Fruit fly (Drosophila melanogaster) whole organism, embryonic: ENCODE data around the gene Srp14.

Source experiments
- Aef1 ChIP-seq: fragments of 200-800 bp; sonication (Bioruptor generic); IDR thresholded peaks from 3 replicates; pipeline ENCODE4 v1.3.6; 2022; ENCODE audit warnings: missing biosample characterization, missing genetic modification characterization
- CG11247 ChIP-seq: fragments of 200-800 bp; sonication (Bioruptor generic); IDR thresholded peaks from 2 replicates; pipeline ENCODE4 v1.3.6; 2022; ENCODE audit warnings: missing biosample characterization, missing genetic modification characterization
- CG11560 ChIP-seq: fragments of 200-800 bp; sonication (Bioruptor generic); IDR thresholded peaks from 3 replicates; pipeline ENCODE4 v1.3.6; 2022; ENCODE audit warnings: missing biosample characterization, missing genetic modification characterization
- CG11723 ChIP-seq: fragments of 200-800 bp; sonication (Bioruptor generic); optimal IDR thresholded peaks from 2 replicates; lab custom pipeline; 2017; ENCODE audit warnings: missing biosample characterization, mild to moderate bottlenecking, missing genetic modification characterization
- CG12769 ChIP-seq: fragments of 200-800 bp; sonication (Bioruptor generic); optimal IDR thresholded peaks from 2 replicates; lab custom pipeline; 2019; ENCODE audit warnings: missing biosample characterization, mild to moderate bottlenecking, missing genetic modification characterization, moderate library complexity
- CG14965 ChIP-seq: fragments of 200-800 bp; sonication (Bioruptor generic); optimal IDR thresholded peaks from 2 replicates; lab custom pipeline; 2016; ENCODE audit warnings: missing biosample characterization, missing genetic modification characterization, borderline replicate concordance
- CG16863 ChIP-seq: fragments of 200-800 bp; sonication (Bioruptor generic); optimal IDR thresholded peaks from 3 replicates; lab custom pipeline; 2016; ENCODE audit warnings: missing biosample characterization, missing genetic modification characterization
- CG17328 ChIP-seq: fragments of 200-800 bp; sonication (Bioruptor generic); IDR thresholded peaks from 2 replicates; pipeline ENCODE4 v1.3.6; 2022; ENCODE audit warnings: missing biosample characterization, missing genetic modification characterization
- CG17359 ChIP-seq: fragments of 200-800 bp; sonication (Bioruptor generic); optimal IDR thresholded peaks from 3 replicates; lab custom pipeline; 2018; ENCODE audit warnings: missing biosample characterization, mild to moderate bottlenecking, missing genetic modification characterization, moderate library complexity
- CG17568 ChIP-seq: fragments of 200-800 bp; sonication (Bioruptor generic); optimal IDR thresholded peaks from 2 replicates; lab custom pipeline; 2018; ENCODE audit warnings: missing biosample characterization, mild to moderate bottlenecking, missing genetic modification characterization, moderate library complexity
- CG17829 ChIP-seq: fragments of 200-800 bp; optimal IDR thresholded peaks from 2 replicates; lab custom pipeline; 2019; ENCODE audit warnings: missing biosample characterization, mild to moderate bottlenecking, missing genetic modification characterization, moderate library complexity
- CG18619 ChIP-seq: fragments of 200-800 bp; sonication (Bioruptor generic); optimal IDR thresholded peaks from 3 replicates; lab custom pipeline; 2017; ENCODE audit warnings: missing biosample characterization, mild to moderate bottlenecking, missing genetic modification characterization
- CG31224 ChIP-seq: fragments of 200-800 bp; sonication (Bioruptor generic); IDR thresholded peaks from 2 replicates; pipeline ENCODE4 v1.3.6; 2022; ENCODE audit warnings: missing biosample characterization, missing genetic modification characterization
- CG32767 ChIP-seq: fragments of 200-800 bp; sonication (Bioruptor generic); IDR thresholded peaks from 2 replicates; pipeline ENCODE4 v1.3.6; 2022; ENCODE audit warnings: missing biosample characterization, missing genetic modification characterization
- CG42726 ChIP-seq: fragments of 200-800 bp; sonication (Bioruptor generic); IDR thresholded peaks from 2 replicates; pipeline ENCODE4 v1.3.6; 2022; ENCODE audit warnings: missing biosample characterization, missing genetic modification characterization; ENCODE audit not compliant: partially characterized antibody
- CG6813 ChIP-seq: fragments of 200-800 bp; sonication (Bioruptor generic); optimal IDR thresholded peaks from 2 replicates; lab custom pipeline; 2017; ENCODE audit warnings: missing biosample characterization, missing genetic modification characterization, mild to moderate bottlenecking, moderate library complexity, missing genetic modification reagents
- CG8281 ChIP-seq: fragments of 200-800 bp; sonication (Bioruptor generic); optimal IDR thresholded peaks from 2 replicates; lab custom pipeline; 2018; ENCODE audit warnings: missing biosample characterization, mild to moderate bottlenecking, missing genetic modification characterization, moderate library complexity
- CTCF ChIP-seq: fragments of 200-800 bp; sonication (Bioruptor generic); optimal IDR thresholded peaks from 2 replicates; lab custom pipeline; 2017; ENCODE audit warnings: missing biosample characterization, mild to moderate bottlenecking, missing genetic modification characterization, moderate library complexity
- Dfd ChIP-seq, 2 experiments: fragments of >200 bp; optimal IDR thresholded peaks; 2 replicates each; lab custom pipeline; 2017; ENCODE audit warnings: missing biosample characterization in 2 of 2, missing genetic modification characterization in 2 of 2
- Hey ChIP-seq: fragments of 200-800 bp; sonication (Bioruptor generic); optimal IDR thresholded peaks from 3 replicates; lab custom pipeline; 2018; ENCODE audit warnings: missing biosample characterization, mild to moderate bottlenecking, missing genetic modification characterization
- Hr51 ChIP-seq, 2 experiments: fragments of 200-800 bp; sonication (Bioruptor generic); optimal IDR thresholded peaks; 2 replicates in 1 of 2; 3 replicates in 1 of 2; lab custom pipeline; 2016 to 2018; ENCODE audit warnings: missing biosample characterization in 2 of 2, missing genetic modification characterization in 2 of 2, mild to moderate bottlenecking in 1 of 2, moderate library complexity in 1 of 2
- Jarid2 ChIP-seq: fragments of 200-800 bp; sonication (Bioruptor generic); optimal IDR thresholded peaks from 3 replicates; lab custom pipeline; 2017; ENCODE audit warnings: mild to moderate bottlenecking, missing biosample characterization, missing genetic modification reagents, missing genetic modification characterization
- Lhr ChIP-seq: fragments of 200-800 bp; sonication (Bioruptor generic); optimal IDR thresholded peaks from 3 replicates; lab custom pipeline; 2017; ENCODE audit warnings: mild to moderate bottlenecking, missing biosample characterization, missing genetic modification reagents, missing genetic modification characterization
- Lpt ChIP-seq: fragments of >200 bp; optimal IDR thresholded peaks from 2 replicates; lab custom pipeline; 2018; ENCODE audit warnings: missing biosample characterization, missing genetic modification characterization
- Max ChIP-seq: fragments of 200-800 bp; sonication (Bioruptor generic); optimal IDR thresholded peaks from 2 replicates; lab custom pipeline; 2016; ENCODE audit warnings: missing biosample characterization, mild to moderate bottlenecking, missing genetic modification characterization
- Nf-YC ChIP-seq: fragments of 200-800 bp; optimal IDR thresholded peaks from 3 replicates; lab custom pipeline; 2019; ENCODE audit warnings: missing biosample characterization, mild to moderate bottlenecking, missing genetic modification characterization, moderate library complexity
- Side ChIP-seq: fragments of 200-800 bp; sonication (Bioruptor generic); optimal IDR thresholded peaks from 2 replicates; lab custom pipeline; 2016; ENCODE audit warnings: missing biosample characterization, missing genetic modification characterization
- Spps ChIP-seq: fragments of 200-800 bp; sonication (Bioruptor generic); optimal IDR thresholded peaks from 2 replicates; lab custom pipeline; 2018; ENCODE audit warnings: missing biosample characterization, mild to moderate bottlenecking, missing genetic modification characterization
- ash1 ChIP-seq: fragments of 200-800 bp; sonication (Bioruptor generic); optimal IDR thresholded peaks from 2 replicates; lab custom pipeline; 2018; ENCODE audit warnings: missing biosample characterization, mild to moderate bottlenecking, missing genetic modification characterization
- cato ChIP-seq: fragments of 200-800 bp; sonication (Bioruptor generic); optimal IDR thresholded peaks from 2 replicates; lab custom pipeline; 2016; ENCODE audit warnings: missing biosample characterization, missing genetic modification characterization, borderline replicate concordance
- chn ChIP-seq: fragments of 200-800 bp; sonication (Bioruptor generic); optimal IDR thresholded peaks from 2 replicates; lab custom pipeline; 2016; ENCODE audit warnings: missing biosample characterization, missing genetic modification characterization
- crol ChIP-seq: fragments of 200-800 bp; sonication (Bioruptor generic); IDR thresholded peaks from 2 replicates; pipeline ENCODE4 v1.3.6; 2022; ENCODE audit warnings: missing biosample characterization, missing genetic modification characterization
- crp ChIP-seq, 2 experiments: fragments of 200-800 bp; sonication (Bioruptor generic); optimal IDR thresholded peaks; 2 replicates in 1 of 2; 3 replicates in 1 of 2; lab custom pipeline; 2017; ENCODE audit warnings: missing biosample characterization in 2 of 2, missing genetic modification characterization in 2 of 2, mild to moderate bottlenecking in 1 of 2, moderate library complexity in 1 of 2
- dati ChIP-seq: fragments of 200-800 bp; sonication (Bioruptor generic); IDR thresholded peaks from 2 replicates; pipeline ENCODE4 v1.3.6; 2022; ENCODE audit warnings: missing biosample characterization, missing genetic modification characterization
- dmrt11E ChIP-seq: fragments of 200-800 bp; sonication (Bioruptor generic); optimal IDR thresholded peaks from 3 replicates; lab custom pipeline; 2018; ENCODE audit warnings: missing biosample characterization, mild to moderate bottlenecking, missing genetic modification characterization, moderate library complexity
- esg ChIP-seq: fragments of 200-800 bp; sonication (Bioruptor generic); conservative IDR thresholded peaks from 2 replicates; pipeline ENCODE4 v1.3.6; 2022; ENCODE audit warnings: missing biosample characterization, missing genetic modification characterization
- fd64A ChIP-seq: fragments of 200-800 bp; sonication (Bioruptor generic); optimal IDR thresholded peaks from 3 replicates; lab custom pipeline; 2018; ENCODE audit warnings: missing biosample characterization, mild to moderate bottlenecking, missing genetic modification characterization
- fd96Cb ChIP-seq: fragments of 200-800 bp; sonication (Bioruptor generic); optimal IDR thresholded peaks from 2 replicates; lab custom pipeline; 2018; ENCODE audit warnings: missing biosample characterization, mild to moderate bottlenecking, missing genetic modification characterization, moderate library complexity
- h ChIP-seq: fragments of >200 bp; optimal IDR thresholded peaks from 2 replicates; lab custom pipeline; 2017
- hkb ChIP-seq, 2 experiments: fragments of 200-800 bp in 1 of 2; fragments of >200 bp in 1 of 2; sonication (Bioruptor generic) in 1 of 2; IDR thresholded peaks in 1 of 2; optimal IDR thresholded peaks in 1 of 2; 2 replicates each; pipeline versions ENCODE4 v1.3.6 to Lab custom; 2017 to 2022; ENCODE audit warnings: missing biosample characterization in 1 of 2, missing genetic modification characterization in 1 of 2
- insv ChIP-seq, 2 experiments: fragments of 200-800 bp; sonication (Bioruptor generic); optimal IDR thresholded peaks; 3 replicates each; lab custom pipeline; 2016 to 2018; ENCODE audit warnings: missing biosample characterization in 2 of 2, missing genetic modification characterization in 2 of 2
- mld ChIP-seq: fragments of 200-800 bp; sonication (Bioruptor generic); IDR thresholded peaks from 3 replicates; pipeline ENCODE4 v1.3.6; 2022; ENCODE audit warnings: missing biosample characterization, missing genetic modification characterization; ENCODE audit not compliant: partially characterized antibody
- oc ChIP-seq: fragments of 200-800 bp; sonication (Bioruptor generic); optimal IDR thresholded peaks from 2 replicates; lab custom pipeline; 2018; ENCODE audit warnings: missing biosample characterization, mild to moderate bottlenecking, missing genetic modification characterization, moderate library complexity
- phol ChIP-seq: fragments of 200-800 bp; sonication (Bioruptor generic); optimal IDR thresholded peaks from 3 replicates; lab custom pipeline; 2018; ENCODE audit warnings: missing biosample characterization, mild to moderate bottlenecking, missing genetic modification characterization, moderate library complexity
- ro ChIP-seq: fragments of 200-800 bp; sonication (Bioruptor generic); IDR thresholded peaks from 2 replicates; pipeline ENCODE4 v1.3.6; 2022; ENCODE audit warnings: missing biosample characterization, missing genetic modification characterization
- shn ChIP-seq: fragments of 200-800 bp; sonication (Bioruptor generic); optimal IDR thresholded peaks from 3 replicates; lab custom pipeline; 2016; ENCODE audit warnings: missing biosample characterization, missing genetic modification characterization
- sima ChIP-seq: fragments of 200-800 bp; sonication (Bioruptor generic); optimal IDR thresholded peaks from 2 replicates; lab custom pipeline; 2016; ENCODE audit warnings: missing biosample characterization, missing genetic modification characterization
- slp2 ChIP-seq: fragments of 200-800 bp; sonication (Bioruptor generic); optimal IDR thresholded peaks from 2 replicates; lab custom pipeline; 2016; ENCODE audit warnings: missing biosample characterization, missing genetic modification characterization
- tx ChIP-seq: fragments of 200-800 bp; sonication (Bioruptor generic); optimal IDR thresholded peaks from 2 replicates; lab custom pipeline; 2016; ENCODE audit warnings: missing biosample characterization, missing genetic modification characterization

The Srp14 gene

DNA sequence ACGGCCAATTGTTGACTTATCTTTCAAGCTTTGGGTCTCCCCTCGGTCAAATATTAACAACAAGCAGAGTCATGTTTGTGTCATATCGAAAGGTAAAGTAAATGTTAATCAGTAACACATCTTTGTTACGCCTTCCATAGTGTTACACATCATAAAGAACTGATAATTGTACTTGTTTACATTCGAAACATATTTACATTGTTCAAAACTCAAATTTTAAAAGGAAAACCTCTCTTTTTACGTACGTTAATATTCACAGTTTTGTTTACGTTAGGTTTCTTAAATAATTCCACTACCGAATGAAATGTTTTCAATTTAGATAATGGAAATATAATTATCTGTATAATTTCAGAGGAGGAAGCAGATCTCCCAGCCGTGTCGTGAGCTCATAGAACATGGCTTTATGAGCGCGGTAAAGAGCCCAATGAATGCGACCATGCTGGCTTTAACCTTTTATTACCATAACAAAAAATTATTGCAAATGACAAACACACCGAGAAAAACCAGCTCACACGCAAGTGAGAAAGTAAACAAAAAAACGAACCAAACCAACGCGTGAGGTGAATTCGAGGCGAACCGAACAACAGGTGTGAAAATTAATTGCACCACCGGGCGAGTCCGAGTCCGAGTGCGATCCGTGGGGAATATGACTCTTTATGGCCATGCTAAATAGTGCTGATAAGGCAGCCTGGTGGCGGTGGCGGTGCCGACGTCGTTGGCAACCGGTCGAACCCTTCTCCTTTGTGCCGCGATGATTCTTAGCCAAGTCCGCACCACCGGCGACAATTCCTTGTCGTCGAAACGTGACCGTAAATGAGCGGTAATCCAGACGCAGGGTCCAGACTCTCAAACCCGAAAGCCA lies 37.4 kb upstream of the Srp14 start:
- TF ChIP-seq Jarid2 (GFP tag; lab: Kevin White, UChicago) (no peak), Dfd (GFP tag; optimal IDR thresholded peaks at IDR 0.05; lab: Kevin White, UChicago) (no peak), CG8281 (tag; lab: Kevin White, UChicago) (peak; percentile 16), Max (GFP tag; lab: Kevin White, UChicago) (no peak), crol (no peak), slp2 (GFP tag; lab: Kevin White, UChicago) (no peak), CG11247 (GFP tag; lab: Robert Waterston, UW) (no peak), dati (GFP tag; lab: Robert Waterston, UW) (no peak), crp (GFP tag; optimal IDR thresholded peaks at IDR 0.05; lab: Kevin White, UChicago) (no peak), CG18619 (peak; percentile 33), Nf-YC (tag; lab: Kevin White, UChicago) (no peak), shn (GFP tag; lab: Kevin White, UChicago) (no peak), oc (tag; lab: Kevin White, UChicago) (no peak), Hr51 (GFP tag; optimal IDR thresholded peaks at IDR 0.05; lab: Kevin White, UChicago) (no peak), CG17568 (GFP tag; lab: Kevin White, UChicago) (peak; percentile 42), Lpt (GFP tag; lab: Kevin White, UChicago) (no peak), CG12769 (peak; percentile 9), Spps (tag; lab: Kevin White, UChicago) (peak; percentile 20), CG17829 (no peak), Lhr (peak; percentile 15), cato (GFP tag; lab: Kevin White, UChicago) (no peak), ash1 (GFP tag; lab: Kevin White, UChicago) (no peak), CG6813 (GFP tag; lab: Kevin White, UChicago) (peak; percentile 77), insv (GFP tag; optimal IDR thresholded peaks at IDR 0.05; lab: Kevin White, UChicago) (peak in 1 of 2 experiments; percentile 32), sima (GFP tag; lab: Kevin White, UChicago) (no peak), esg (GFP tag; lab: Robert Waterston, UW) (no peak), mld (no peak), hkb (optimal IDR thresholded peaks at IDR 0.05; lab: Kevin White, UChicago) (no peak), hkb (GFP tag; IDR thresholded peaks at IDR 0.05; lab: Robert Waterston, UW) (peak; percentile 46; the same call in 1 of the 2 replicates), CG14965 (GFP tag; lab: Kevin White, UChicago) (peak; percentile 11), fd64A (GFP tag; lab: Kevin White, UChicago) (peak; percentile 17), CG11723 (GFP tag; lab: Kevin White, UChicago) (no peak), CG17328 (no peak), phol (tag; lab: Kevin White, UChicago) (no peak), h (lab: Kevin White, UChicago) (no peak), dmrt11E (tag; lab: Kevin White, UChicago) (peak; percentile 74), CG31224 (GFP tag; lab: Robert Waterston, UW) (no peak), ro (no peak), CG16863 (GFP tag; lab: Kevin White, UChicago) (no peak), CG17359 (peak; percentile 62), CTCF (GFP tag; lab: Kevin White, UChicago) (no peak), Aef1 (GFP tag; lab: Robert Waterston, UW) (no peak), CG32767 (GFP tag; lab: Robert Waterston, UW) (no peak), chn (GFP tag; lab: Kevin White, UChicago) (no peak), Side (GFP tag; lab: Kevin White, UChicago) (no peak), CG42726 (no peak), Hey (tag; lab: Kevin White, UChicago) (no peak), tx (GFP tag; lab: Kevin White, UChicago) (no peak), CG11560 (no peak), fd96Cb (tag; lab: Kevin White, UChicago) (no peak)
